Worm (Caenorhabditis elegans): Measurements from ENCODE around the gene Y43F8B.20.

- TF ChIP-seq unc-39 (tag; optimal IDR thresholded peaks at IDR 0.05) (no peak), nhr-28 (tag; optimal IDR thresholded peaks at IDR 0.05) (no peak), nhr-12 (tag; optimal IDR thresholded peaks at IDR 0.05) (no peak), elt-1 (tag; optimal IDR thresholded peaks at IDR 0.05; ENCODE audit: borderline replicate concordance, insufficient read depth) (no peak), ztf-11 (tag; optimal IDR thresholded peaks at IDR 0.05) (no peak), snpc-4 (tag; optimal IDR thresholded peaks at IDR 0.05) (no peak), unc-62 (GFP tag; optimal IDR thresholded peaks at IDR 0.05) (no peak), lsy-2 (tag; optimal IDR thresholded peaks at IDR 0.05) (no peak), nhr-76 (tag; optimal IDR thresholded peaks at IDR 0.05) (no peak), ceh-83 (GFP tag; optimal IDR thresholded peaks at IDR 0.05) (no peak), blmp-1 (tag; optimal IDR thresholded peaks at IDR 0.05) (no peak), nhr-2 (tag; optimal IDR thresholded peaks at IDR 0.05) (no peak)
These were observed 8.7 kb downstream of the Y43F8B.20 start for ce11 chrV:19540916-19541315.
